Fruit fly (Drosophila melanogaster): Measurements from ENCODE around the gene ncd.

dm6 chr3R:29758129-29758733, 48.7 kb downstream of the ncd start:
- TF ChIP-seq EcR (GFP tag; optimal IDR thresholded peaks at IDR 0.05) (no peak), CG10348 (GFP tag; IDR thresholded peaks at IDR 0.05) (0 out of 2 replicates have a peak, but pooled peaks have one; percentile 41), CG8301 (tag; optimal IDR thresholded peaks at IDR 0.05) (peak; percentile 61), Pif1A (GFP tag; optimal IDR thresholded peaks at IDR 0.05) (peak; percentile 60), CG4496 (GFP tag; IDR thresholded peaks at IDR 0.05) (peak; percentile 84)
